Fruit fly (Drosophila melanogaster) whole organism, embryonic: ENCODE measurements around the gene Mal-B2.

ENCODE experiments used
- Bdp1 ChIP-seq: fragments of 200-800 bp; sonication (Bioruptor generic); optimal IDR thresholded peaks from 3 replicates; lab custom pipeline; 2016; ENCODE audit warnings: missing biosample characterization, missing genetic modification characterization
- CG1024 ChIP-seq: fragments of 200-800 bp; sonication (Bioruptor generic); IDR thresholded peaks from 2 replicates; pipeline ENCODE4 v1.3.6; 2022; ENCODE audit warnings: missing biosample characterization, missing genetic modification characterization
- CG11247 ChIP-seq: fragments of 200-800 bp; sonication (Bioruptor generic); IDR thresholded peaks from 2 replicates; pipeline ENCODE4 v1.3.6; 2022; ENCODE audit warnings: missing biosample characterization, missing genetic modification characterization
- CG12104 ChIP-seq: fragments of 200-800 bp; sonication (Bioruptor generic); optimal IDR thresholded peaks from 3 replicates; lab custom pipeline; 2016; ENCODE audit warnings: missing biosample characterization, missing genetic modification characterization
- CG14710 ChIP-seq: fragments of 200-800 bp; sonication (Bioruptor generic); optimal IDR thresholded peaks from 3 replicates; lab custom pipeline; 2019; ENCODE audit warnings: missing biosample characterization, mild to moderate bottlenecking, missing genetic modification characterization, moderate library complexity
- CG15011 ChIP-seq: fragments of 200-800 bp; sonication (Bioruptor generic); optimal IDR thresholded peaks from 3 replicates; lab custom pipeline; 2018; ENCODE audit warnings: missing biosample characterization, mild to moderate bottlenecking, missing genetic modification characterization
- CG17186 ChIP-seq: fragments of 200-800 bp; sonication (Bioruptor generic); optimal IDR thresholded peaks from 3 replicates; lab custom pipeline; 2017; ENCODE audit warnings: missing biosample characterization, missing genetic modification reagents, missing genetic modification characterization
- CG2129 ChIP-seq: fragments of 200-800 bp; sonication (Bioruptor generic); IDR thresholded peaks from 2 replicates; pipeline ENCODE4 v1.3.6; 2022; ENCODE audit warnings: missing biosample characterization, missing genetic modification characterization; ENCODE audit not compliant: partially characterized antibody
- CG3407 ChIP-seq: fragments of 200-800 bp; sonication (Bioruptor generic); optimal IDR thresholded peaks from 2 replicates; lab custom pipeline; 2018; ENCODE audit warnings: missing biosample characterization, mild to moderate bottlenecking, missing genetic modification characterization
- CG3847 ChIP-seq: fragments of 200-800 bp; sonication (Bioruptor generic); IDR thresholded peaks from 2 replicates; pipeline ENCODE4 v1.3.6; 2022; ENCODE audit warnings: missing biosample characterization, missing genetic modification characterization
- CG4854 ChIP-seq: fragments of 200-800 bp; sonication (Bioruptor generic); optimal IDR thresholded peaks from 2 replicates; lab custom pipeline; 2016; ENCODE audit warnings: missing biosample characterization, missing genetic modification characterization, inconsistent platforms
- CG6813 ChIP-seq: fragments of 200-800 bp; sonication (Bioruptor generic); optimal IDR thresholded peaks from 2 replicates; lab custom pipeline; 2017; ENCODE audit warnings: missing biosample characterization, missing genetic modification characterization, mild to moderate bottlenecking, moderate library complexity, missing genetic modification reagents
- CG8765 ChIP-seq: fragments of 200-800 bp; sonication (Bioruptor generic); IDR thresholded peaks from 2 replicates; pipeline ENCODE4 v1.3.6; 2022; ENCODE audit warnings: missing biosample characterization, missing genetic modification characterization
- D19B ChIP-seq: fragments of 200-800 bp; sonication (Bioruptor generic); optimal IDR thresholded peaks from 2 replicates; lab custom pipeline; 2017; ENCODE audit warnings: missing biosample characterization, mild to moderate bottlenecking, missing genetic modification characterization
- Dek ChIP-seq: fragments of 200-800 bp; sonication (Bioruptor generic); optimal IDR thresholded peaks from 3 replicates; lab custom pipeline; 2019; ENCODE audit warnings: missing biosample characterization, mild to moderate bottlenecking, missing genetic modification characterization, moderate library complexity
- Eip74EF ChIP-seq, 2 experiments: fragments of 200-800 bp in 1 of 2; fragments of >200 bp in 1 of 2; sonication (Bioruptor generic) in 1 of 2; optimal IDR thresholded peaks; 2 replicates each; lab custom pipeline; 2017 to 2019; ENCODE audit warnings: missing biosample characterization in 2 of 2, missing genetic modification characterization in 2 of 2, mild to moderate bottlenecking in 1 of 2, moderate library complexity in 1 of 2
- Hand ChIP-seq: fragments of 200-800 bp; sonication (Bioruptor generic); optimal IDR thresholded peaks from 2 replicates; lab custom pipeline; 2017; ENCODE audit warnings: mild to moderate bottlenecking, missing biosample characterization, missing genetic modification reagents, missing genetic modification characterization
- Med ChIP-seq: fragments of 200-800 bp; sonication (Bioruptor generic); peaks from one replicate; lab custom pipeline; 2016; ENCODE audit warnings: missing biosample characterization, missing genetic modification characterization, mild to moderate bottlenecking, inconsistent platforms, moderate library complexity
- Meics ChIP-seq: fragments of 200-800 bp; sonication (Bioruptor generic); optimal IDR thresholded peaks from 2 replicates; lab custom pipeline; 2017; ENCODE audit warnings: missing biosample characterization, mild to moderate bottlenecking, missing genetic modification characterization
- NC2α ChIP-seq: fragments of 200-800 bp; sonication (Bioruptor generic); optimal IDR thresholded peaks from 2 replicates; lab custom pipeline; 2016; ENCODE audit warnings: missing biosample characterization, missing genetic modification characterization
- NfI ChIP-seq: fragments of 200-800 bp; sonication (Bioruptor generic); optimal IDR thresholded peaks from 3 replicates; lab custom pipeline; 2018; ENCODE audit warnings: missing biosample characterization, mild to moderate bottlenecking, missing genetic modification characterization, moderate library complexity
- Scr ChIP-seq: fragments of 200-800 bp; sonication (Bioruptor generic); IDR thresholded peaks from 2 replicates; pipeline ENCODE4 v1.3.6; 2022; ENCODE audit warnings: missing biosample characterization, missing genetic modification characterization; ENCODE audit not compliant: partially characterized antibody
- Sox100B ChIP-seq: fragments of 200-800 bp; sonication (Bioruptor generic); optimal IDR thresholded peaks from 3 replicates; lab custom pipeline; 2018; ENCODE audit warnings: missing biosample characterization, mild to moderate bottlenecking, missing genetic modification characterization
- Sox102F ChIP-seq: fragments of 200-800 bp; sonication (Bioruptor generic); optimal IDR thresholded peaks from 2 replicates; lab custom pipeline; 2018; ENCODE audit warnings: missing biosample characterization, mild to moderate bottlenecking, missing genetic modification characterization, moderate library complexity
- Trl ChIP-seq, 3 experiments: fragments of >200 bp in 2 of 3; fragments of 200-800 bp in 1 of 3; sonication (Bioruptor generic) in 1 of 3; optimal IDR thresholded peaks; 2 replicates in 1 of 3; 3 replicates in 2 of 3; lab custom pipeline; 2016 to 2017; ENCODE audit warnings: missing biosample characterization in 1 of 3, missing genetic modification characterization in 1 of 3
- ara ChIP-seq: fragments of 200-800 bp; sonication (Bioruptor generic); IDR thresholded peaks from 2 replicates; pipeline ENCODE4 v1.3.6; 2022; ENCODE audit warnings: missing biosample characterization, missing genetic modification characterization
- bigmax ChIP-seq: fragments of 200-800 bp; sonication (Bioruptor generic); optimal IDR thresholded peaks from 2 replicates; lab custom pipeline; 2018; ENCODE audit warnings: missing biosample characterization, mild to moderate bottlenecking, missing genetic modification characterization
- bsh ChIP-seq, 2 experiments: fragments of 200-800 bp; sonication (Bioruptor generic); optimal IDR thresholded peaks; 2 replicates each; lab custom pipeline; 2017 to 2018; ENCODE audit warnings: mild to moderate bottlenecking in 2 of 2, missing biosample characterization in 2 of 2, missing genetic modification characterization in 2 of 2, moderate library complexity in 1 of 2
- chm ChIP-seq: fragments of 200-800 bp; sonication (Bioruptor generic); IDR thresholded peaks from 2 replicates; pipeline ENCODE4 v1.3.6; 2022; ENCODE audit warnings: missing biosample characterization, missing genetic modification characterization
- da ChIP-seq: fragments of 200-800 bp; sonication (Bioruptor generic); optimal IDR thresholded peaks from 2 replicates; lab custom pipeline; 2016; ENCODE audit warnings: missing biosample characterization, missing genetic modification characterization
- ewg ChIP-seq: fragments of 200-800 bp; sonication (Bioruptor generic); optimal IDR thresholded peaks from 3 replicates; lab custom pipeline; 2017; ENCODE audit warnings: mild to moderate bottlenecking, missing biosample characterization, missing genetic modification reagents, missing genetic modification characterization
- ftz-f1 ChIP-seq: fragments of 200-800 bp; sonication (Bioruptor generic); optimal IDR thresholded peaks from 2 replicates; lab custom pipeline; 2016; ENCODE audit warnings: missing biosample characterization, missing genetic modification characterization
- gcm2 ChIP-seq: fragments of 200-800 bp; sonication (Bioruptor generic); optimal IDR thresholded peaks from 2 replicates; lab custom pipeline; 2016; ENCODE audit warnings: missing biosample characterization, missing genetic modification characterization
- gem ChIP-seq: fragments of 200-800 bp; sonication (Bioruptor generic); optimal IDR thresholded peaks from 2 replicates; lab custom pipeline; 2019; ENCODE audit warnings: missing biosample characterization, mild to moderate bottlenecking, missing genetic modification characterization, moderate library complexity
- her ChIP-seq: fragments of 200-800 bp; sonication (Bioruptor generic); optimal IDR thresholded peaks from 2 replicates; lab custom pipeline; 2016; ENCODE audit warnings: missing biosample characterization, missing genetic modification characterization
- lab ChIP-seq: fragments of 200-800 bp; sonication (Bioruptor generic); optimal IDR thresholded peaks from 3 replicates; lab custom pipeline; 2017; ENCODE audit warnings: missing biosample characterization, missing genetic modification characterization, mild to moderate bottlenecking, moderate library complexity, missing genetic modification reagents
- luna ChIP-seq: fragments of 200-800 bp; sonication (Bioruptor generic); optimal IDR thresholded peaks from 2 replicates; lab custom pipeline; 2016; ENCODE audit warnings: missing biosample characterization, missing genetic modification characterization
- mirr ChIP-seq: fragments of 200-800 bp; sonication (Bioruptor generic); optimal IDR thresholded peaks from 3 replicates; lab custom pipeline; 2018; ENCODE audit warnings: missing biosample characterization, mild to moderate bottlenecking, missing genetic modification characterization
- mld ChIP-seq: fragments of 200-800 bp; sonication (Bioruptor generic); IDR thresholded peaks from 3 replicates; pipeline ENCODE4 v1.3.6; 2022; ENCODE audit warnings: missing biosample characterization, missing genetic modification characterization; ENCODE audit not compliant: partially characterized antibody
- nmo ChIP-seq: fragments of 200-800 bp; sonication (Bioruptor generic); optimal IDR thresholded peaks from 2 replicates; lab custom pipeline; 2018; ENCODE audit warnings: missing biosample characterization, mild to moderate bottlenecking, missing genetic modification characterization, moderate library complexity
- onecut ChIP-seq: fragments of 200-800 bp; sonication (Bioruptor generic); IDR thresholded peaks from 2 replicates; pipeline ENCODE4 v1.3.6; 2022; ENCODE audit warnings: missing biosample characterization, missing genetic modification characterization
- pros ChIP-seq: fragments of 200-800 bp; sonication (Bioruptor generic); optimal IDR thresholded peaks from 3 replicates; lab custom pipeline; 2019; ENCODE audit warnings: missing biosample characterization, mild to moderate bottlenecking, missing genetic modification characterization, moderate library complexity
- pum ChIP-seq: fragments of 200-800 bp; sonication (Bioruptor generic); optimal IDR thresholded peaks from 2 replicates; lab custom pipeline; 2016; ENCODE audit warnings: missing biosample characterization, missing genetic modification characterization
- repo ChIP-seq: fragments of 200-800 bp; sonication (Bioruptor generic); optimal IDR thresholded peaks from 2 replicates; lab custom pipeline; 2016; ENCODE audit warnings: missing biosample characterization, missing genetic modification characterization
- row ChIP-seq: fragments of 200-800 bp; sonication (Bioruptor generic); IDR thresholded peaks from 3 replicates; pipeline ENCODE4 v1.3.6; 2022; ENCODE audit warnings: missing biosample characterization, missing genetic modification characterization
- sc ChIP-seq, 3 experiments: fragments of >200 bp in 2 of 3; fragments of 200-800 bp in 1 of 3; sonication (Bioruptor generic) in 1 of 3; optimal IDR thresholded peaks; 2 replicates in 2 of 3; 3 replicates in 1 of 3; lab custom pipeline; 2017; ENCODE audit warnings: mild to moderate bottlenecking in 1 of 3, missing biosample characterization in 1 of 3, missing genetic modification characterization in 1 of 3, missing genetic modification reagents in 1 of 3
- sqz ChIP-seq: fragments of 200-800 bp; sonication (Bioruptor generic); optimal IDR thresholded peaks from 3 replicates; lab custom pipeline; 2018; ENCODE audit warnings: missing biosample characterization, mild to moderate bottlenecking, missing genetic modification characterization
- ttk ChIP-seq: fragments of 200-800 bp; sonication (Bioruptor generic); IDR thresholded peaks from 2 replicates; pipeline ENCODE4 v2.1.2; 2022; ENCODE audit warnings: missing biosample characterization, missing genetic modification characterization
- z ChIP-seq: fragments of 200-800 bp; sonication (Bioruptor generic); IDR thresholded peaks from 3 replicates; pipeline ENCODE4 v1.3.6; 2022; ENCODE audit warnings: missing biosample characterization, missing genetic modification characterization

Mal-B2 gene

DNA sequence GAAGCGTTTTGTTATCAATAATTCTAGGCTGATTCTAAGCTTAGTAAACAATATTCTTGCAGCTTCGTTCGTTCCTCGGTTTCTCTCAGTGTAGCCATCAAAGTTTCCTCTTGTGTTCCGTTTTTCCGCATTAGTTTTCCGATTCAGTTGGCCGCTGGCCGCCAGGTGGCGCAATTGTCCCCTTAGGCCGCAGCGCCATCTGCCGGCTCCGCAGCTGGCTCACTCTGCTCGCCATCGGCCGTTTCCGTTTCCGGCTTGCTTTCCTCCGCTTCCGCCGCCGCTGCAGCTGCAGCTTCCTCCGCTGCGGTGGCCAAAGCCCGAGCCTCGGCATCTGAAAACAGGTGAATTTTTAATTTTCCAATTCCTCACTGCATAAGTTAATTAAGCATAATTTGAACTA is 33.4 kb upstream of the Mal-B2 start (continued):
- TF ChIP-seq Eip74EF (GFP tag; optimal IDR thresholded peaks at IDR 0.05; lab: Kevin White, UChicago) (peak in 1 of 2 experiments; percentile 78), CG6813 (GFP tag; lab: Kevin White, UChicago) (peak; percentile 99), bsh (GFP tag; optimal IDR thresholded peaks at IDR 0.05; lab: Kevin White, UChicago) (peak; percentile 51 to 93), CG15011 (GFP tag; lab: Kevin White, UChicago) (peak; percentile 92), Meics (peak; percentile 96), gem (tag; lab: Kevin White, UChicago) (peak; percentile 77), Hand (GFP tag; lab: Kevin White, UChicago) (peak; percentile 79), nmo (peak; percentile 90), CG17186 (peak; percentile 94), bigmax (peak; percentile 83), Bdp1 (GFP tag; lab: Kevin White, UChicago) (peak; percentile 82), ewg (GFP tag; lab: Kevin White, UChicago) (peak; percentile 94), sqz (GFP tag; lab: Kevin White, UChicago) (peak; percentile 96), D19B (GFP tag; lab: Kevin White, UChicago) (peak; percentile 79), ttk (GFP tag; lab: Robert Waterston, UW) (peak; percentile 88), Trl (optimal IDR thresholded peaks at IDR 0.05; lab: Kevin White, UChicago) (no peak), Trl (GFP tag; optimal IDR thresholded peaks at IDR 0.05; lab: Kevin White, UChicago) (peak; percentile 93), CG4854 (GFP tag; lab: Kevin White, UChicago) (peak; percentile 93), CG11247 (GFP tag; lab: Robert Waterston, UW) (peak; percentile 90), row (GFP tag; lab: Robert Waterston, UW) (peak; percentile 39; the same call in 1 of the 3 replicates), CG8765 (GFP tag; lab: Robert Waterston, UW) (peak; percentile 75), ftz-f1 (GFP tag; lab: Kevin White, UChicago) (peak; percentile 80), luna (GFP tag; lab: Kevin White, UChicago) (peak; percentile 80), Sox100B (peak; percentile 94), ara (GFP tag; lab: Robert Waterston, UW) (peak; percentile 90), NC2α (GFP tag; lab: Kevin White, UChicago) (peak; percentile 97), pros (peak; percentile 23), Med (GFP tag; lab: Kevin White, UChicago) (peak; percentile 100), CG12104 (peak; percentile 89), da (GFP tag; lab: Kevin White, UChicago) (peak; percentile 92), mirr (GFP tag; lab: Kevin White, UChicago) (peak; percentile 95), Dek (tag; lab: Kevin White, UChicago) (peak; percentile 65), CG3407 (GFP tag; lab: Kevin White, UChicago) (peak; percentile 95), onecut (GFP tag; lab: Robert Waterston, UW) (peak; percentile 98), CG14710 (peak; percentile 90), NfI (GFP tag; lab: Kevin White, UChicago) (peak; percentile 93), sc (optimal IDR thresholded peaks at IDR 0.05; lab: Kevin White, UChicago) (no peak), sc (GFP tag; optimal IDR thresholded peaks at IDR 0.05; lab: Kevin White, UChicago) (peak; percentile 97), CG1024 (GFP tag; lab: Robert Waterston, UW) (peak; percentile 94), gcm2 (peak; percentile 77), lab (peak; percentile 98), Sox102F (peak; percentile 86), Scr (GFP tag; lab: Robert Waterston, UW) (no peak), CG3847 (GFP tag; lab: Robert Waterston, UW) (peak; percentile 61), CG2129 (GFP tag; lab: Robert Waterston, UW) (no peak), z (peak; percentile 77), her (GFP tag; lab: Kevin White, UChicago) (peak; percentile 94), pum (GFP tag; lab: Kevin White, UChicago) (peak; percentile 86), chm (GFP tag; lab: Robert Waterston, UW) (peak; percentile 98), repo (peak; percentile 96), mld (GFP tag; lab: Robert Waterston, UW) (no peak)
